Worm (Caenorhabditis elegans): ENCODE measurements around the gene Y14H12A.1.

Gene Y14H12A.1

DNA sequence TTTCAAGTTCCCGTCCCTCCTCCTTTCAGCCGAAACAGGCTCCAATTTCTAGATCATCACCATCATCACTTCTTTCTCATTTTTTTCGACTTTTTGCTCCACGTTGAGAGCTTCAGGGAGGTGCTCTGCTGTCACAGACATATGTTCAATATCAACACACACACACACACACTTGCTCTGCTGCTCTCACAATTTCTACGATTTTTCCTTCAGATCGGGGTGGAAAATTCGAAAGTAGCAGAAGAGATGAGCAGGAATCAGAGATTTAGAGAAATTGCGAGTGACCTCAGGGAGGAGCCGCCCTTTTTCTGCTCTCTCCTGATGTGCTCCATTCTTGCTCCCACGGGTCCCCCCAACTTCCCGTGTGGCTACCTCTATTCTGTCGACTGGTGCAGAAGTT is 45.5 kb downstream of the Y14H12A.1 start, which contains the start of gene pqn-48:
Gene pqn-48 (plus strand): TSS at position 344 of the 400 bp plus-strand sequence.
- TF ChIP-seq F13H6.1 (tag; optimal IDR thresholded peaks at IDR 0.05) (peak; percentile 11), nhr-129 (tag; optimal IDR thresholded peaks at IDR 0.05) (peak; percentile 52), mbf-1 (tag; optimal IDR thresholded peaks at IDR 0.05) (no peak), C34F6.9 (tag; optimal IDR thresholded peaks at IDR 0.05) (no peak), fos-1 (tag; optimal IDR thresholded peaks at IDR 0.05) (no peak), gmeb-1 (tag; optimal IDR thresholded peaks at IDR 0.05) (no peak)

DNA sequence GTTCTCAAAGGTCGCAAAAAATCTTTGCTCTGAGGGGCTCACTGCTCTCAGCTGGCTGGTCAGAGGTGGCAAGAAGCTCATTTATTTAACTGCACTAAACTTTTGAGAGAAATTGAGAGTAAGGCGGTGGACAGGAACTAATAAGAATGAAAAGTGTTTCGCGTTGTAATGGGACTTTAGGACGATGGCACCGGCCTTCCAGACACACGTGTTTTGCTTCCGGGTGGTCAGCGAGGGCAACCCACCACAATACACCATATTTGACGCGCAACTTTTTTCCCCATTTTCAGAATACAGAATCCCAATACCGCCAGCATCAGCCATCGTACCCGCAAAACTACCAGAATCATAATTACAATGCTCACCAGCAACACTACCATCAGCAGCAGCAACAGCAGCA is 47.1 kb downstream of the Y14H12A.1 start:
- TF ChIP-seq mbf-1 (tag; optimal IDR thresholded peaks at IDR 0.05) (no peak), zag-1 (tag; optimal IDR thresholded peaks at IDR 0.05) (no peak), snpc-4 (tag; optimal IDR thresholded peaks at IDR 0.05) (no peak), lsy-2 (tag; optimal IDR thresholded peaks at IDR 0.05) (no peak), lin-11 (tag; optimal IDR thresholded peaks at IDR 0.05) (no peak), nhr-11 (tag; optimal IDR thresholded peaks at IDR 0.05) (no peak), egl-27 (tag; optimal IDR thresholded peaks at IDR 0.05) (no peak), nhr-237 (tag; optimal IDR thresholded peaks at IDR 0.05) (no peak), lin-13 (GFP tag; optimal IDR thresholded peaks at IDR 0.05) (no peak), blmp-1 (tag; optimal IDR thresholded peaks at IDR 0.05; ENCODE audit: insufficient read depth) (no peak), nhr-77 (tag; optimal IDR thresholded peaks at IDR 0.05) (no peak), ama-1 (optimal IDR thresholded peaks at IDR 0.05) (no peak), gmeb-1 (tag; optimal IDR thresholded peaks at IDR 0.05) (no peak), C34F6.9 (tag; optimal IDR thresholded peaks at IDR 0.05) (no peak), ceh-82 (tag; optimal IDR thresholded peaks at IDR 0.05) (no peak)

DNA sequence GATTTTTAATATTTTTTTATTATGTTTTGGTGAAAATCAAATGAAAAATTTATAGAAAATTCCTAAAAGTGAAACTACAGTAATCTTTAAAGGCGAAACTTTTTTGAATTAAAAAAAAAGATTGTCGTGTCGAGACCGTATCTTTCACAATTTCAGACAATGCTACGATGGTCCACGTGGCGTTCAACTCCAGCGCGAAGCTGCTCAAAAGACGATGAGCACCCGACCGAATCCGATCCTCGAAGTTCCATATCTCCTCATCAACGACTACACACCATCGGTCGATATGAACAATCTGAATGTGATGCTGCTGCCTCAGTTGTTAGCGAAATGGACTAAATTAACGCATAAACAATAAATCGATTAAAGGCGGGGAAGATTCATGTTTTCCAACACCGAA is 49.7 kb downstream of the Y14H12A.1 start:
- TF ChIP-seq dmd-4 (tag; optimal IDR thresholded peaks at IDR 0.05) (no peak), lsy-2 (tag; optimal IDR thresholded peaks at IDR 0.05) (peak in 1 of 2 experiments; percentile 2)

Data from whole organism, L2 larva.